In the genomic region with DNA sequence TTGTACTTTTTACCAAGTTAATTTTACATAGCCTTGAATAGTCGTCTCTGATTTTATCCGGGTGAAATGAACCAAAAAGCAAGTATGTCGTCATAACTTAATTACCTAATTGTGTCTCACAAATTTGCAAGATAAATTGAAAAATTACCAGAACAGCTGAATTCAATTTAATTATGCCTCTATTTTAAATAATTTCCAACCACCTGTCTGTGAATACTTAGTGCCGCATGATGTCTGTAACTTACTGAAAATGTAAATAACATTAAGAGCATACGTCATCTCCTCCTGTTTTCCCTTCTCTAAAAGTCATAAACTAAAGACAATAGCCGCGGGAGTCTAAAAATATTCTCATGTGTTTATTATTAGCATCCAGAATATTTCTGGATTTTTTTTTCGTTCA, we compare ENCODE assay signal across 2 worm cellular contexts.
TF ChIP-seq lines count a peak whose summit lies in the region.

No protein-coding gene starts in this region.

TF ChIP-seq in whole organism, L1 larva, 84 proteins besides CTCF, POLR2A, EP300 and RAD21:
- no peak for TF ChIP-seq fkh-10 (GFP tag; optimal IDR thresholded peaks at IDR 0.05; lab: Kevin White, UChicago)
- TF ChIP-seq nhr-71 (tag; optimal IDR thresholded peaks at IDR 0.05; lab: Kevin White, UChicago) = peak; percentile 41
- TF ChIP-seq hlh-4 (tag; optimal IDR thresholded peaks at IDR 0.05; lab: Kevin White, UChicago) = peak; percentile 77
- TF ChIP-seq egl-27 (tag; optimal IDR thresholded peaks at IDR 0.05; lab: Kevin White, UChicago) = no peak
- TF ChIP-seq nhr-85 (tag; lab: Kevin White, UChicago) = no peak
- peak; percentile 74 for TF ChIP-seq ceh-8 (GFP tag; optimal IDR thresholded peaks at IDR 0.05; lab: Kevin White, UChicago)
- TF ChIP-seq aly-2 (tag; optimal IDR thresholded peaks at IDR 0.05; lab: Kevin White, UChicago) = no peak
- TF ChIP-seq nhr-47 (tag; optimal IDR thresholded peaks at IDR 0.05; lab: Kevin White, UChicago) = peak; percentile 53
- TF ChIP-seq elt-3 (tag; optimal IDR thresholded peaks at IDR 0.05; lab: Kevin White, UChicago) = no peak
- TF ChIP-seq nhr-84 (tag; optimal IDR thresholded peaks at IDR 0.05; lab: Kevin White, UChicago) = no peak
- TF ChIP-seq hpl-2 (GFP tag; optimal IDR thresholded peaks at IDR 0.05; lab: Kevin White, UChicago) = no peak
- TF ChIP-seq dsc-1 (tag; optimal IDR thresholded peaks at IDR 0.05; lab: Kevin White, UChicago) = peak; percentile 49
- TF ChIP-seq grh-1 (GFP tag; IDR thresholded peaks at IDR 0.05; lab: Robert Waterston, UW) = no peak
- TF ChIP-seq ces-1 (GFP tag; optimal IDR thresholded peaks at IDR 0.05; lab: Kevin White, UChicago) = no peak
- no peak for TF ChIP-seq unc-86 (tag; optimal IDR thresholded peaks at IDR 0.05; lab: Kevin White, UChicago)
- no peak for TF ChIP-seq blmp-1 (tag; optimal IDR thresholded peaks at IDR 0.05; lab: Kevin White, UChicago)
- peak; percentile 52 for TF ChIP-seq fkh-8 (tag; optimal IDR thresholded peaks at IDR 0.05; lab: Kevin White, UChicago)

TF ChIP-seq in whole organism, mixed stage, embryonic, 35 proteins besides CTCF, POLR2A, EP300 and RAD21:
- TF ChIP-seq ceh-83 (GFP tag; optimal IDR thresholded peaks at IDR 0.05; lab: Kevin White, UChicago) (no peak), sem-2 (GFP tag; optimal IDR thresholded peaks at IDR 0.05; lab: Kevin White, UChicago) (no peak), nhr-237 (tag; optimal IDR thresholded peaks at IDR 0.05; lab: Kevin White, UChicago) (no peak), ces-1 (GFP tag; optimal IDR thresholded peaks at IDR 0.05; lab: Kevin White, UChicago) (peak; percentile 56), M03D4.4 (tag; optimal IDR thresholded peaks at IDR 0.05; lab: Kevin White, UChicago) (no peak), lin-32 (GFP tag; optimal IDR thresholded peaks at IDR 0.05; lab: Kevin White, UChicago) (no peak), mab-5 (tag; optimal IDR thresholded peaks at IDR 0.05; lab: Kevin White, UChicago) (no peak)
